Fruit fly (Drosophila melanogaster) whole organism, pupa: Measurements from ENCODE around the gene CG4511.

Experiments
- CG10348 ChIP-seq: fragments of 200-800 bp; sonication (Bioruptor generic); IDR thresholded peaks from 2 replicates; pipeline ENCODE4 v1.3.6; 2022; ENCODE audit warnings: missing biosample characterization, missing genetic modification characterization
- CG12605 ChIP-seq: fragments of 200-800 bp; sonication (Bioruptor generic); IDR thresholded peaks from 2 replicates; pipeline ENCODE4 v1.3.6; 2022; ENCODE audit warnings: missing biosample characterization, missing genetic modification characterization
- CG13204 ChIP-seq: fragments of 200-800 bp; sonication (Bioruptor generic); optimal IDR thresholded peaks from 2 replicates; lab custom pipeline; 2018; ENCODE audit warnings: missing biosample characterization, mild to moderate bottlenecking, missing genetic modification characterization, moderate library complexity
- CG14655 ChIP-seq: fragments of 200-800 bp; sonication (Bioruptor generic); optimal IDR thresholded peaks from 3 replicates; lab custom pipeline; 2017; ENCODE audit warnings: mild to moderate bottlenecking, missing biosample characterization, missing genetic modification reagents, missing genetic modification characterization
- CG15710 ChIP-seq: fragments of 200-800 bp; sonication (Bioruptor generic); optimal IDR thresholded peaks from 2 replicates; lab custom pipeline; 2018; ENCODE audit warnings: missing biosample characterization, mild to moderate bottlenecking, missing genetic modification characterization, moderate library complexity
- CG17806 ChIP-seq: fragments of 200-800 bp; sonication (Bioruptor generic); optimal IDR thresholded peaks from 2 replicates; lab custom pipeline; 2018; ENCODE audit warnings: missing biosample characterization, mild to moderate bottlenecking, missing genetic modification characterization, moderate library complexity
- CG32121 ChIP-seq: fragments of 200-800 bp; sonication (Bioruptor generic); IDR thresholded peaks from 2 replicates; pipeline ENCODE4 v1.3.6; 2022; ENCODE audit warnings: missing biosample characterization, missing genetic modification characterization
- CG34367 ChIP-seq: fragments of 200-800 bp; sonication (Bioruptor generic); optimal IDR thresholded peaks from 2 replicates; lab custom pipeline; 2018; ENCODE audit warnings: missing biosample characterization, mild to moderate bottlenecking, missing genetic modification characterization
- CG4496 ChIP-seq: fragments of 200-800 bp; sonication (Bioruptor generic); IDR thresholded peaks from 3 replicates; pipeline ENCODE4 v1.3.6; 2022; ENCODE audit warnings: missing biosample characterization, missing genetic modification characterization
- CG8159 ChIP-seq: fragments of 200-800 bp; sonication (Bioruptor generic); optimal IDR thresholded peaks from 3 replicates; lab custom pipeline; 2018; ENCODE audit warnings: missing biosample characterization, mild to moderate bottlenecking, missing genetic modification characterization, moderate library complexity
- CG8301 ChIP-seq: fragments of 200-800 bp; sonication (Bioruptor generic); optimal IDR thresholded peaks from 2 replicates; lab custom pipeline; 2018; ENCODE audit warnings: missing biosample characterization, mild to moderate bottlenecking, missing genetic modification characterization
- CG9948 ChIP-seq: fragments of 200-800 bp; sonication (Bioruptor generic); optimal IDR thresholded peaks from 2 replicates; lab custom pipeline; 2018; ENCODE audit warnings: missing biosample characterization, mild to moderate bottlenecking, missing genetic modification characterization, moderate library complexity
- D1 ChIP-seq: fragments of 200-800 bp; sonication (Bioruptor generic); optimal IDR thresholded peaks from 2 replicates; lab custom pipeline; 2018; ENCODE audit warnings: missing biosample characterization, mild to moderate bottlenecking, missing genetic modification characterization, moderate library complexity
- EcR ChIP-seq: fragments of 200-800 bp; sonication (Bioruptor generic); optimal IDR thresholded peaks from 3 replicates; lab custom pipeline; 2019; ENCODE audit warnings: missing biosample characterization, missing genetic modification characterization, mild to moderate bottlenecking, moderate library complexity, missing genetic modification reagents
- Ets98B ChIP-seq: fragments of 200-800 bp; sonication (Bioruptor generic); IDR thresholded peaks from 2 replicates; pipeline ENCODE4 v1.3.6; 2022; ENCODE audit warnings: missing biosample characterization, missing genetic modification characterization
- Pif1A ChIP-seq: fragments of 200-800 bp; sonication (Bioruptor generic); optimal IDR thresholded peaks from 3 replicates; lab custom pipeline; 2016; ENCODE audit warnings: missing biosample characterization, missing genetic modification characterization
- Pif1B ChIP-seq: fragments of 200-800 bp; sonication (Bioruptor generic); optimal IDR thresholded peaks from 3 replicates; lab custom pipeline; 2016; ENCODE audit warnings: missing biosample characterization, missing genetic modification characterization
- Snoo ChIP-seq: fragments of 200-800 bp; sonication (Bioruptor generic); optimal IDR thresholded peaks from 3 replicates; lab custom pipeline; 2017; ENCODE audit warnings: missing biosample characterization, mild to moderate bottlenecking, missing genetic modification characterization, inconsistent platforms
- fd96Ca ChIP-seq: fragments of 200-800 bp; sonication (Bioruptor generic); IDR thresholded peaks from 3 replicates; pipeline ENCODE4 v1.3.6; 2022; ENCODE audit warnings: missing biosample characterization, missing genetic modification characterization
- gl ChIP-seq: fragments of 200-800 bp; sonication (Bioruptor generic); optimal IDR thresholded peaks from 2 replicates; lab custom pipeline; 2018; ENCODE audit warnings: missing biosample characterization, mild to moderate bottlenecking, missing genetic modification characterization
- rn ChIP-seq: fragments of 200-800 bp; sonication (Bioruptor generic); IDR thresholded peaks from 2 replicates; pipeline ENCODE4 v1.3.6; 2022; ENCODE audit warnings: missing biosample characterization, missing genetic modification characterization

The CG4511 gene

dm6 chr3R:10875515-10876434 is 21.5 kb downstream of the CG4511 start, which contains the start of gene Sodh2:
TSS of gene Sodh2 (plus strand) at chr3R:10876384.
- TF ChIP-seq CG4496 = peak; percentile 88
- TF ChIP-seq CG15710 (tag; lab: Kevin White, UChicago) = peak; percentile 53
- TF ChIP-seq rn (GFP tag; lab: Robert Waterston, UW) = peak; percentile 36; the same call in 1 of the 2 replicates
- TF ChIP-seq CG34367 (tag; lab: Kevin White, UChicago) = no peak
- TF ChIP-seq CG17806 (tag; lab: Kevin White, UChicago) = peak; percentile 50
- TF ChIP-seq CG9948 (tag; lab: Kevin White, UChicago) = peak; percentile 61
- peak; percentile 73 for TF ChIP-seq CG8159 (tag; lab: Kevin White, UChicago)
- TF ChIP-seq CG8301 (tag; lab: Kevin White, UChicago) = peak; percentile 33
- TF ChIP-seq Pif1B (GFP tag; lab: Kevin White, UChicago) = peak; percentile 62
- peak; percentile 17 for TF ChIP-seq gl
- peak; percentile 82 for TF ChIP-seq D1 (tag; lab: Kevin White, UChicago)
- TF ChIP-seq Ets98B = peak; percentile 90
- peak; percentile 64 for TF ChIP-seq Snoo (tag; lab: Kevin White, UChicago)
- TF ChIP-seq CG12605 (GFP tag; lab: Robert Waterston, UW) = peak; percentile 50
- peak; percentile 64 for TF ChIP-seq Pif1A (GFP tag; lab: Kevin White, UChicago)
- peak; percentile 71 for TF ChIP-seq CG10348 (GFP tag; lab: Robert Waterston, UW)
- peak; percentile 82 for TF ChIP-seq CG32121 (GFP tag; lab: Robert Waterston, UW)
- peak; percentile 13 for TF ChIP-seq CG13204 (GFP tag; lab: Kevin White, UChicago)
- TF ChIP-seq fd96Ca = peak; percentile 91
- TF ChIP-seq CG14655 (GFP tag; lab: Kevin White, UChicago) = peak; percentile 61
- no peak for TF ChIP-seq EcR (GFP tag; lab: Kevin White, UChicago)

DNA sequence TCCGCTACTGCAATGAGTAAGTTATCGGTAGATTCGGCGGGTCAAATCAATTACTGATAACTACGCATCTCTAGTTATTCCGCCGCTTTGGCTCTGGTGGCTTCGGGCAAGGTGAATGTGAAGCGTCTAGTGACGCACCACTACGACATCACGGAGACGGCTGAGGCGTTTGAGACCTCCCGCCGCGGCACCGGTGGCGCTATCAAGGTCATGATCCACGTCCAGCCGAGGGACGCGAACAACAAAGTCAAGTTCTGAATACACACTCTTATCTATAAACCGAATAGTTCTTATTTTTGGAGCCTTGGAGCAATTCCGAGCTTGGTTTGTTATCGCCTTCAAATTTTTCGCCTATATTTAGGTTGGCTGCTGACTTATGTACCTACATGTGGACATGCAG is 23.5 kb downstream of the CG4511 start:
- TF ChIP-seq Ets98B (no peak), gl (no peak)
- TF ChIP-seq, all 21 proteins: peak for 0

- TF ChIP-seq gl (no peak), CG34367 (tag; lab: Kevin White, UChicago) (no peak), CG13204 (GFP tag; lab: Kevin White, UChicago) (no peak), CG14655 (GFP tag; lab: Kevin White, UChicago) (no peak), CG10348 (GFP tag; lab: Robert Waterston, UW) (no peak)
Observed at dm6 chr3R:10878628-10879027, 24.3 kb downstream of the CG4511 start.

dm6 chr3R:10879219-10879618 is 24.9 kb downstream of the CG4511 start, which contains the start of gene CG14695:
TSS of gene CG14695 (minus strand) at chr3R:10879319.
- no peak for TF ChIP-seq Pif1A (GFP tag; lab: Kevin White, UChicago)
- no peak for TF ChIP-seq gl
- no peak for TF ChIP-seq Ets98B
- no peak for TF ChIP-seq CG13204 (GFP tag; lab: Kevin White, UChicago)
- TF ChIP-seq rn (GFP tag; lab: Robert Waterston, UW) = no peak
- no peak for TF ChIP-seq CG32121 (GFP tag; lab: Robert Waterston, UW)
- no peak for TF ChIP-seq fd96Ca
- no peak for TF ChIP-seq CG14655 (GFP tag; lab: Kevin White, UChicago)
- no peak for TF ChIP-seq CG17806 (tag; lab: Kevin White, UChicago)
- TF ChIP-seq Snoo (tag; lab: Kevin White, UChicago) = no peak
- TF ChIP-seq Pif1B (GFP tag; lab: Kevin White, UChicago) = no peak
- TF ChIP-seq CG34367 (tag; lab: Kevin White, UChicago) = no peak
- TF ChIP-seq CG12605 (GFP tag; lab: Robert Waterston, UW) = no peak
- no peak for TF ChIP-seq CG8159 (tag; lab: Kevin White, UChicago)
- TF ChIP-seq CG4496 = no peak

DNA sequence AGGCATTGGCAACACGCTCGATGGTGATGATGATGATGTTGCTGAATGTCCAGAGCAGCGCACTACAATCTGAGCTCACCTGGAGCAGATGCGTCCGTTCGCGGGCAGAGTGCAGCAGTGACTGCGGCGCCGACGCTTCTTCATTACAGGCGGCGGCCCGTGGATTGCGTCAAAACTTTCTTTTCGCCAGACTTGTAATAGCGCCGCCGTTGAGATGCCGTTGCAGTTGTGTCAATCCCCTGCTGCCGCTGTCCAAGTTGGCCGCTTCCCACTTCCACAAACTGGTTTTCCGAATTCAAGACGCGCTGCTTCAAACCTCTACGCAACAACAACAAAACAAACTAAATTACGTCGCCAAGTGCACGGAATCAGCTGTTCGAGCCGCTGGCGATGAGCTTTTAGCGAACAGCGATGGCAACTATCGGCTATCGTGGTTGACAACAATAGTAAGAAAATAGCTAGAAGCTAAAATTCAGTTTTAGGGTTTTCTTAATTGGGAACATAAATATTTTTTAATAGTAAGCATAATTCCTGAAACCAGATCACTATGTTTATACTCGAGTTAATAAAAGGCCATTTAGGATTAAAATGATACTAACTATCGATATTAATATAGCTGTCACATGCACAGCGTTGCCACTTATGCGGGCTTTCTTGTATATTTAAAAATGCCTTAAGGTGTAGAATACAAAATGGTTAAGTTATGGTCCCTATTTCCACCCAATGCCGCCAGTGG is 27.7 kb downstream of the CG4511 start, which contains the start of gene Tpc1:
TSS of gene Tpc1 (minus strand) at position 365 of the 736 bp plus-strand sequence.
- TF ChIP-seq CG15710 (tag; lab: Kevin White, UChicago) (peak; percentile 5), CG34367 (tag; lab: Kevin White, UChicago) (no peak), Ets98B (peak; percentile 27; the same call in 1 of the 2 replicates), EcR (GFP tag; lab: Kevin White, UChicago) (peak; percentile 53), CG32121 (GFP tag; lab: Robert Waterston, UW) (no peak), CG13204 (GFP tag; lab: Kevin White, UChicago) (peak; percentile 95), CG14655 (GFP tag; lab: Kevin White, UChicago) (no peak), CG12605 (GFP tag; lab: Robert Waterston, UW) (no peak; the same call in 1 of the 2 replicates), CG9948 (tag; lab: Kevin White, UChicago) (no peak), Snoo (tag; lab: Kevin White, UChicago) (peak; percentile 61), CG8301 (tag; lab: Kevin White, UChicago) (peak; percentile 4)
